Fruit fly (Drosophila melanogaster) whole organism, wandering third instar larva: ENCODE results near the gene Polr1H.
"Not testable (repeated sequence)": the region's sequence is repeated elsewhere in the genome, so short reads cannot be mapped to it uniquely, and the experiment has no call there.

Source experiments
- CG32264 ChIP-seq: fragments of 200-800 bp; sonication (Bioruptor generic); optimal IDR thresholded peaks from 2 replicates; lab custom pipeline; 2016; ENCODE audit warnings: missing biosample characterization, missing genetic modification characterization
- CG9705 ChIP-seq: fragments of 200-800 bp; sonication (Bioruptor generic); optimal IDR thresholded peaks from 2 replicates; lab custom pipeline; 2018; ENCODE audit warnings: missing biosample characterization, mild to moderate bottlenecking, missing genetic modification characterization
- CrebA ChIP-seq: fragments of 200-800 bp; sonication (Bioruptor generic); optimal IDR thresholded peaks from 2 replicates; lab custom pipeline; 2016; ENCODE audit warnings: missing biosample characterization, mild to moderate bottlenecking, missing genetic modification characterization, borderline replicate concordance
- Dfd ChIP-seq: fragments of >200 bp; optimal IDR thresholded peaks from 2 replicates; lab custom pipeline; 2017; ENCODE audit warnings: missing biosample characterization, missing genetic modification characterization
- GATAd ChIP-seq: sonication (Bioruptor generic); optimal IDR thresholded peaks from 2 replicates; lab custom pipeline; 2016; ENCODE audit warnings: missing biosample characterization, missing genetic modification characterization
- HLH106 ChIP-seq: fragments of 200-800 bp; optimal IDR thresholded peaks from 3 replicates; lab custom pipeline; 2019; ENCODE audit warnings: missing biosample characterization, mild to moderate bottlenecking, missing genetic modification characterization, moderate library complexity
- Hnf4 ChIP-seq: fragments of 200-800 bp; sonication (Bioruptor generic); optimal IDR thresholded peaks from 2 replicates; lab custom pipeline; 2016; ENCODE audit warnings: missing biosample characterization, mild to moderate bottlenecking, missing genetic modification characterization
- Hr78 ChIP-seq: fragments of >200 bp; optimal IDR thresholded peaks from 2 replicates; lab custom pipeline; 2017; ENCODE audit warnings: missing biosample characterization, missing genetic modification characterization
- Hr83 ChIP-seq: fragments of 200-300 bp; sonication (Bioruptor generic); optimal IDR thresholded peaks from 2 replicates; lab custom pipeline; 2016; ENCODE audit warnings: missing biosample characterization, mild to moderate bottlenecking, missing genetic modification characterization, moderate library complexity; ENCODE audit not compliant: poor library complexity, severe bottlenecking
- Mio ChIP-seq: sonication (Bioruptor generic); optimal IDR thresholded peaks from 2 replicates; lab custom pipeline; 2016; ENCODE audit warnings: missing biosample characterization, missing genetic modification characterization
- N ChIP-seq: fragments of >200 bp; optimal IDR thresholded peaks from 2 replicates; lab custom pipeline; 2018; ENCODE audit warnings: missing biosample characterization, missing external identifiers, missing genetic modification characterization
- OdsH ChIP-seq: fragments of 200-800 bp; sonication (Bioruptor generic); optimal IDR thresholded peaks from 2 replicates; lab custom pipeline; 2016; ENCODE audit warnings: missing biosample characterization, mild to moderate bottlenecking, missing genetic modification characterization
- Sp1 ChIP-seq: fragments of 200-800 bp; sonication (Bioruptor generic); optimal IDR thresholded peaks from 3 replicates; lab custom pipeline; 2019; ENCODE audit warnings: missing biosample characterization, mild to moderate bottlenecking, missing genetic modification characterization, moderate library complexity
- Vsx2 ChIP-seq: fragments of 200-300, 225-300 bp; sonication (Bioruptor generic); optimal IDR thresholded peaks from 2 replicates; lab custom pipeline; 2018; ENCODE audit warnings: missing biosample characterization, missing genetic modification characterization; ENCODE audit not compliant: partially characterized antibody
- br ChIP-seq: fragments of 200-800 bp; sonication (Bioruptor generic); optimal IDR thresholded peaks from 2 replicates; lab custom pipeline; 2016; ENCODE audit warnings: missing biosample characterization, missing genetic modification characterization
- brk ChIP-seq: fragments of 200-800 bp; sonication (Bioruptor generic); optimal IDR thresholded peaks from 2 replicates; lab custom pipeline; 2016; ENCODE audit warnings: missing biosample characterization, mild to moderate bottlenecking, missing genetic modification characterization
- dl ChIP-seq, 2 experiments: fragments of 175-275, 200-275 bp in 1 of 2; fragments of 200-275 bp in 1 of 2; sonication (Bioruptor generic); optimal IDR thresholded peaks; lab custom pipeline; 2018; ENCODE audit warnings: mild to moderate bottlenecking in 2 of 2, missing biosample characterization in 2 of 2, missing genetic modification characterization in 2 of 2, moderate library complexity in 2 of 2; ENCODE audit not compliant: partially characterized antibody in 2 of 2, insufficient read depth in 1 of 2
- ey ChIP-seq: fragments of 200-800 bp; sonication (Bioruptor generic); optimal IDR thresholded peaks from 2 replicates; lab custom pipeline; 2016; ENCODE audit warnings: missing biosample characterization, missing genetic modification characterization
- foxo ChIP-seq, 2 experiments: fragments of 200-800 bp; sonication (Bioruptor generic); optimal IDR thresholded peaks; 2 replicates in 1 of 2; 3 replicates in 1 of 2; lab custom pipeline; 2016 to 2017; ENCODE audit warnings: missing biosample characterization in 2 of 2, missing genetic modification characterization in 2 of 2
- fru ChIP-seq: fragments of 200-800 bp; sonication (Bioruptor generic); optimal IDR thresholded peaks from 3 replicates; lab custom pipeline; 2016; ENCODE audit warnings: missing biosample characterization, mild to moderate bottlenecking, missing genetic modification characterization
- h ChIP-seq: fragments of 200-800 bp; sonication (Bioruptor generic); optimal IDR thresholded peaks from 3 replicates; lab custom pipeline; 2016; ENCODE audit warnings: missing biosample characterization, mild to moderate bottlenecking, missing genetic modification characterization
- jim ChIP-seq: fragments of 175-275, 200-325 bp; sonication (Bioruptor generic); optimal IDR thresholded peaks from 2 replicates; lab custom pipeline; 2016; ENCODE audit warnings: missing biosample characterization, mild to moderate bottlenecking, missing genetic modification characterization
- lola ChIP-seq: fragments of >200 bp; optimal IDR thresholded peaks from 2 replicates; lab custom pipeline; 2017; ENCODE audit warnings: missing biosample characterization, missing genetic modification characterization
- pan ChIP-seq: fragments of >200 bp; optimal IDR thresholded peaks from 2 replicates; lab custom pipeline; 2017
- psq ChIP-seq: fragments of 200-800 bp; sonication (Bioruptor generic); optimal IDR thresholded peaks from 3 replicates; lab custom pipeline; 2017; ENCODE audit warnings: missing biosample characterization, mild to moderate bottlenecking, missing genetic modification characterization, moderate library complexity
- rgr ChIP-seq: fragments of 200-800 bp; sonication (Bioruptor generic); optimal IDR thresholded peaks from 3 replicates; lab custom pipeline; 2016; ENCODE audit warnings: missing biosample characterization, mild to moderate bottlenecking, missing genetic modification characterization
- sage ChIP-seq: fragments of 200-800 bp; sonication (Bioruptor generic); optimal IDR thresholded peaks from 2 replicates; lab custom pipeline; 2016; ENCODE audit warnings: missing biosample characterization, mild to moderate bottlenecking, missing genetic modification characterization
- sv ChIP-seq: fragments of 200-800 bp; sonication (Bioruptor generic); optimal IDR thresholded peaks from 3 replicates; lab custom pipeline; 2016; ENCODE audit warnings: missing biosample characterization, missing genetic modification characterization

Polr1H gene

DNA sequence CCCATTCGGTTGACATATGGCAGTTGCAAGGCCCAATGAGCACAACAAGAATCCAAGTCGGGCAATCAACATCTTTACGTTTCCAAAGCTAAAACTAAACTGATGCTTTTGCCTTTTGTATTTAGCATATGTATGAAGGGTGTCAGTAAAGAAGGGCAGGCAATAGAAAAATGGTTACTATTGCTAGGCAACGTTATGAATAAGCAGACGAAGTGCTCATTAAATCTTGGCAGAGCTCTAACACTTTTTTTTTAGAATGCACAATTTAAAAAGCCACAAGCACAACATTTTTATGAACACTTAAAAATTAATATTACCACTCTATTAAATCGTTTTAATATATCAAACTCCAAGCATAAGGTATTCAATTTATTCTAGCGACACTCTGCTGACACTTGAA lies 41.5 kb downstream of the Polr1H start, which contains the start of gene Sfp93F:
Gene Sfp93F, minus strand, starts transcription at position 101 of the 400 bp plus-strand sequence.
- TF ChIP-seq CG9705, psq, jim (GFP tag; lab: Kevin White, UChicago): not testable (repeated sequence)

DNA sequence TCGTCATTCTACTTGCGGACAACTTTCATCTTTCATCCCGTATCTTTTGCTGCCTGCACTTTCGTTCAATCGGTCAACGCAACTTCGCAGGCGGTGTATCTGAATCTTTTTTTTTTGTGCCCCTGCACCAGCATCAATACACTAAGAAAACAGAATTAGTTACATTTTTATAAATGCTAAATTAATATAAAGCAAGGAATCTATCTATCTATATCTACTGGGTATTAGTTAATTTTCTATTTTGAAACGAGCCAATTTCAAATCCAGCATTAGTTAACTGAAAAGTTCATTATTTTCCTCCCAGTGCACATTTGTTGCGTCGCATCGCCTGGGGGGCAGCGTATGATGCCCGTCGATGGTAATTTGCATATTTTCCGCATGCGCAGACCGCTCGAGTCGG lies 44.7 kb downstream of the Polr1H start:
- TF ChIP-seq h (peak; percentile 48), HLH106 (peak; percentile 30), OdsH (GFP tag; lab: Kevin White, UChicago) (peak; percentile 2), Vsx2 (GFP tag; lab: Kevin White, UChicago) (no peak), dl (GFP tag; optimal IDR thresholded peaks at IDR 0.05; lab: Kevin White, UChicago; ENCODE audit: insufficient read depth in 1 of 2, partially characterized antibody in 2 of 2) (no peak), GATAd (no peak), fru (no peak), Dfd (no peak), br (GFP tag; lab: Kevin White, UChicago) (peak; percentile 16), rgr (GFP tag; lab: Kevin White, UChicago) (peak; percentile 29), brk (GFP tag; lab: Kevin White, UChicago) (no peak), ey (GFP tag; lab: Kevin White, UChicago) (peak; percentile 40), Sp1 (GFP tag; lab: Kevin White, UChicago) (peak; percentile 22), foxo (GFP tag; optimal IDR thresholded peaks at IDR 0.05; lab: Kevin White, UChicago) (peak in 1 of 2 experiments; percentile 32), pan (no peak), Hnf4 (peak; percentile 7), jim (GFP tag; lab: Kevin White, UChicago) (no peak)

DNA sequence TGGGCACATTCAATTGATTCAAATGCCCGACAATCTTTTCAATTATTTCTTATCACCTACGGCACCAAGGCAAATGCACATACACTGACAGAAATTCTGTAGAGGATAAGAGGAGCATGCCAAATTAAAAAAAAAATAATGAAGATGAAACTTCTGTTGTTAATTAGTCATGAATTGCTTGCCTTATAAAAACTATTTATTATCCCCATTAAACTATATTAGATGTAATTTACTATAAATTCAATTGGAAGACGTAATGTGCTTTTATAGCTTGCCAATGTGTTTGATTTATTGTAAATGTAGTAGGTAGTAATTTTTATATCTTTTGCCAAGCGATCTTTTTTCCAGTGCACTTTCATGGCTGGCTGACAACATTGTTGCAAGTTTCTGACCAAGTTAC lies 46.0 kb downstream of the Polr1H start:
- TF ChIP-seq HLH106 (no peak), GATAd (no peak), CrebA (no peak), foxo (GFP tag; optimal IDR thresholded peaks at IDR 0.05; lab: Kevin White, UChicago) (no peak), brk (GFP tag; lab: Kevin White, UChicago) (no peak), pan (no peak), Mio (GFP tag; lab: Kevin White, UChicago) (no peak), Hr83 (GFP tag; lab: Kevin White, UChicago) (no peak), jim (GFP tag; lab: Kevin White, UChicago) (no peak)
- TF ChIP-seq, all 38 proteins: peak for 0

DNA sequence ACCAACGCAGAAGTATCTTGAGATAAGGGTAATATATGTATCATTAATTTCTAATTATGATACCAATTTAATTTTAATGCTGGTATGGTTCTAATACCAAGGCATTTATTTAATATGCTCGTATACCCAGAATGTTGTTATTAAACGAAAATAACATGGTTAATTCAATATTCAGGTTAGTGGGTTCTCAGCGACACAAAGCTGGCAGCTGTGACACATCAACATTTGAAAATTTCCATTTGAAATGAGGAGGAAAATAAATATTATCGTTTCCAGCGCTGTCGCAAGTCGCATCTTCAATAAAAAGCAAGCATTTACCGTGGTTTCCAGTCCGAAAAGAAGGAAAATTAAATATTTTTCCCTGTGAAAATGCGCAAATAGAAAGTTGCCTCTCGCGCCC lies 46.7 kb downstream of the Polr1H start:
- TF ChIP-seq N = no peak
- no peak for TF ChIP-seq Vsx2 (GFP tag; lab: Kevin White, UChicago)
- TF ChIP-seq GATAd = no peak
- TF ChIP-seq CG32264 = no peak
- TF ChIP-seq CrebA = no peak
- no peak for TF ChIP-seq sv (GFP tag; lab: Kevin White, UChicago)
- no peak for TF ChIP-seq HLH106
- TF ChIP-seq lola (GFP tag; lab: Kevin White, UChicago) = no peak
- no peak for TF ChIP-seq Hr78 (GFP tag; lab: Kevin White, UChicago)
- TF ChIP-seq Dfd = no peak
- no peak for TF ChIP-seq sage (GFP tag; lab: Kevin White, UChicago)
- TF ChIP-seq, all 38 proteins: peak for 0
